Fruit fly (Drosophila melanogaster) whole organism, embryonic: ENCODE results near the gene Kat60.

Source experiments
- Asciz ChIP-seq: fragments of 200-800 bp; sonication (Bioruptor generic); optimal IDR thresholded peaks from 2 replicates; lab custom pipeline; 2017; ENCODE audit warnings: missing biosample characterization, mild to moderate bottlenecking, missing genetic modification characterization, missing genetic modification reagents
- BtbVII ChIP-seq: fragments of 200-800 bp; sonication (Bioruptor generic); optimal IDR thresholded peaks from 3 replicates; lab custom pipeline; 2017; ENCODE audit warnings: missing biosample characterization, mild to moderate bottlenecking, missing genetic modification characterization
- CG10979 ChIP-seq: fragments of 200-800 bp; sonication (Bioruptor generic); optimal IDR thresholded peaks from 2 replicates; lab custom pipeline; 2018; ENCODE audit warnings: missing biosample characterization, mild to moderate bottlenecking, missing genetic modification characterization, moderate library complexity
- CG11247 ChIP-seq: fragments of 200-800 bp; sonication (Bioruptor generic); IDR thresholded peaks from 2 replicates; pipeline ENCODE4 v1.3.6; 2022; ENCODE audit warnings: missing biosample characterization, missing genetic modification characterization
- CG12236 ChIP-seq: fragments of 200-800 bp; sonication (Bioruptor generic); optimal IDR thresholded peaks from 2 replicates; lab custom pipeline; 2016; ENCODE audit warnings: missing biosample characterization, missing genetic modification characterization
- CG12942 ChIP-seq: fragments of 200-800 bp; sonication (Bioruptor generic); optimal IDR thresholded peaks from 3 replicates; lab custom pipeline; 2016; ENCODE audit warnings: missing biosample characterization, missing genetic modification characterization
- CG15479 ChIP-seq: fragments of 200-800 bp; sonication (Bioruptor generic); optimal IDR thresholded peaks from 3 replicates; lab custom pipeline; 2019; ENCODE audit warnings: missing biosample characterization, mild to moderate bottlenecking, missing genetic modification characterization, moderate library complexity
- CG17912 ChIP-seq: fragments of 200-800 bp; sonication (Bioruptor generic); optimal IDR thresholded peaks from 2 replicates; lab custom pipeline; 2018; ENCODE audit warnings: missing biosample characterization, mild to moderate bottlenecking, missing genetic modification characterization
- CG1792 ChIP-seq: fragments of 200-800 bp; sonication (Bioruptor generic); optimal IDR thresholded peaks from 2 replicates; lab custom pipeline; 2016; ENCODE audit warnings: missing biosample characterization, missing genetic modification characterization
- CG2129 ChIP-seq: fragments of 200-800 bp; sonication (Bioruptor generic); IDR thresholded peaks from 2 replicates; pipeline ENCODE4 v1.3.6; 2022; ENCODE audit warnings: missing biosample characterization, missing genetic modification characterization; ENCODE audit not compliant: partially characterized antibody
- CG32772 ChIP-seq: fragments of 200-800 bp; sonication (Bioruptor generic); IDR thresholded peaks from 2 replicates; pipeline ENCODE4 v1.3.6; 2022; ENCODE audit warnings: missing biosample characterization, missing genetic modification characterization
- CG3847 ChIP-seq: fragments of 200-800 bp; sonication (Bioruptor generic); IDR thresholded peaks from 2 replicates; pipeline ENCODE4 v1.3.6; 2022; ENCODE audit warnings: missing biosample characterization, missing genetic modification characterization
- CG42726 ChIP-seq: fragments of 200-800 bp; sonication (Bioruptor generic); IDR thresholded peaks from 2 replicates; pipeline ENCODE4 v1.3.6; 2022; ENCODE audit warnings: missing biosample characterization, missing genetic modification characterization; ENCODE audit not compliant: partially characterized antibody
- CG6254 ChIP-seq: fragments of 200-800 bp; sonication (Bioruptor generic); optimal IDR thresholded peaks from 3 replicates; lab custom pipeline; 2017; ENCODE audit warnings: mild to moderate bottlenecking, missing biosample characterization, missing genetic modification reagents, missing genetic modification characterization
- CG7928 ChIP-seq: fragments of 200-800 bp; sonication (Bioruptor generic); optimal IDR thresholded peaks from 2 replicates; lab custom pipeline; 2017; ENCODE audit warnings: missing biosample characterization, mild to moderate bottlenecking, missing genetic modification characterization
- CG8281 ChIP-seq: fragments of 200-800 bp; sonication (Bioruptor generic); optimal IDR thresholded peaks from 2 replicates; lab custom pipeline; 2018; ENCODE audit warnings: missing biosample characterization, mild to moderate bottlenecking, missing genetic modification characterization, moderate library complexity
- CTCF ChIP-seq: fragments of 200-800 bp; sonication (Bioruptor generic); optimal IDR thresholded peaks from 2 replicates; lab custom pipeline; 2017; ENCODE audit warnings: missing biosample characterization, mild to moderate bottlenecking, missing genetic modification characterization, moderate library complexity
- Chrac-16 ChIP-seq: fragments of 200-800 bp; sonication (Bioruptor generic); optimal IDR thresholded peaks from 3 replicates; lab custom pipeline; 2016; ENCODE audit warnings: missing biosample characterization, missing genetic modification characterization
- Dad ChIP-seq: fragments of 200-800 bp; sonication (Bioruptor generic); optimal IDR thresholded peaks from 3 replicates; lab custom pipeline; 2016; ENCODE audit warnings: missing biosample characterization, missing genetic modification characterization
- Fer1 ChIP-seq: fragments of 200-800 bp; sonication (Bioruptor generic); optimal IDR thresholded peaks from 2 replicates; lab custom pipeline; 2017; ENCODE audit warnings: missing biosample characterization, mild to moderate bottlenecking, missing genetic modification characterization
- Fer3 ChIP-seq: fragments of 200-800 bp; sonication (Bioruptor generic); optimal IDR thresholded peaks from 2 replicates; lab custom pipeline; 2018; ENCODE audit warnings: missing biosample characterization, mild to moderate bottlenecking, missing genetic modification characterization, moderate library complexity
- Hr78 ChIP-seq, 2 experiments: fragments of 200-800 bp in 1 of 2; fragments of >200 bp in 1 of 2; sonication (Bioruptor generic) in 1 of 2; optimal IDR thresholded peaks; 2 replicates each; lab custom pipeline; 2017 to 2019; ENCODE audit warnings: missing biosample characterization in 2 of 2, missing genetic modification characterization in 2 of 2, mild to moderate bottlenecking in 1 of 2, moderate library complexity in 1 of 2
- Lpt ChIP-seq: fragments of >200 bp; optimal IDR thresholded peaks from 2 replicates; lab custom pipeline; 2018; ENCODE audit warnings: missing biosample characterization, missing genetic modification characterization
- MTF-1 ChIP-seq: fragments of 200-800 bp; sonication (Bioruptor generic); optimal IDR thresholded peaks from 2 replicates; lab custom pipeline; 2018; ENCODE audit warnings: missing biosample characterization, mild to moderate bottlenecking, missing genetic modification characterization, borderline replicate concordance
- Myb ChIP-seq: fragments of 200-800 bp; sonication (Bioruptor generic); optimal IDR thresholded peaks from 2 replicates; lab custom pipeline; 2016; ENCODE audit warnings: missing biosample characterization, missing genetic modification characterization
- NC2α ChIP-seq: fragments of 200-800 bp; sonication (Bioruptor generic); optimal IDR thresholded peaks from 2 replicates; lab custom pipeline; 2016; ENCODE audit warnings: missing biosample characterization, missing genetic modification characterization
- Neu2 ChIP-seq: fragments of 200-800 bp; sonication (Bioruptor generic); optimal IDR thresholded peaks from 3 replicates; lab custom pipeline; 2016; ENCODE audit warnings: missing biosample characterization, missing genetic modification characterization, borderline replicate concordance
- Optix ChIP-seq: fragments of 200-800 bp; sonication (Bioruptor generic); IDR thresholded peaks from 3 replicates; pipeline ENCODE4 v1.3.6; 2022; ENCODE audit warnings: missing biosample characterization, missing genetic modification characterization
- Poxn ChIP-seq: fragments of 200-800 bp; sonication (Bioruptor generic); IDR thresholded peaks from 2 replicates; pipeline ENCODE4 v1.3.6; 2022; ENCODE audit warnings: missing biosample characterization, missing genetic modification characterization
- Side ChIP-seq: fragments of 200-800 bp; sonication (Bioruptor generic); optimal IDR thresholded peaks from 2 replicates; lab custom pipeline; 2016; ENCODE audit warnings: missing biosample characterization, missing genetic modification characterization
- Sox100B ChIP-seq: fragments of 200-800 bp; sonication (Bioruptor generic); optimal IDR thresholded peaks from 3 replicates; lab custom pipeline; 2018; ENCODE audit warnings: missing biosample characterization, mild to moderate bottlenecking, missing genetic modification characterization
- ab ChIP-seq: fragments of 200-800 bp; sonication (Bioruptor generic); optimal IDR thresholded peaks from 2 replicates; lab custom pipeline; 2016; ENCODE audit warnings: missing biosample characterization, missing genetic modification characterization
- bcd ChIP-seq: fragments of 200-800 bp; sonication (Bioruptor generic); optimal IDR thresholded peaks from 2 replicates; lab custom pipeline; 2017; ENCODE audit warnings: missing biosample characterization, mild to moderate bottlenecking, missing genetic modification characterization
- danr ChIP-seq: fragments of 200-800 bp; sonication (Bioruptor generic); IDR thresholded peaks from 2 replicates; pipeline ENCODE4 v1.3.6; 2022; ENCODE audit warnings: missing biosample characterization, missing genetic modification characterization
- eve ChIP-seq, 2 experiments: fragments of >200 bp; optimal IDR thresholded peaks; 2 replicates each; lab custom pipeline; 2017; ENCODE audit warnings: missing biosample characterization in 2 of 2, missing genetic modification characterization in 2 of 2
- ftz-f1 ChIP-seq: fragments of 200-800 bp; sonication (Bioruptor generic); optimal IDR thresholded peaks from 2 replicates; lab custom pipeline; 2016; ENCODE audit warnings: missing biosample characterization, missing genetic modification characterization
- gro ChIP-seq: fragments of 200-800 bp; sonication (Bioruptor generic); optimal IDR thresholded peaks from 2 replicates; lab custom pipeline; 2016; ENCODE audit warnings: missing biosample characterization, missing genetic modification characterization
- hb ChIP-seq: fragments of 200-800 bp; sonication (Bioruptor generic); IDR thresholded peaks from 3 replicates; pipeline ENCODE4 v1.3.6; 2022; ENCODE audit warnings: missing biosample characterization, missing genetic modification characterization; ENCODE audit not compliant: partially characterized antibody
- jing ChIP-seq: fragments of 200-800 bp; sonication (Bioruptor generic); optimal IDR thresholded peaks from 2 replicates; lab custom pipeline; 2018; ENCODE audit warnings: missing biosample characterization, mild to moderate bottlenecking, missing genetic modification characterization
- odd ChIP-seq: fragments of 200-800 bp; sonication (Bioruptor generic); optimal IDR thresholded peaks from 2 replicates; lab custom pipeline; 2017; ENCODE audit warnings: missing biosample characterization, mild to moderate bottlenecking, missing genetic modification characterization
- pnt ChIP-seq: fragments of 200-800 bp; sonication (Bioruptor generic); optimal IDR thresholded peaks from 3 replicates; lab custom pipeline; 2016; ENCODE audit warnings: missing biosample characterization, missing genetic modification characterization
- sc ChIP-seq, 3 experiments: fragments of >200 bp in 2 of 3; fragments of 200-800 bp in 1 of 3; sonication (Bioruptor generic) in 1 of 3; optimal IDR thresholded peaks; 2 replicates in 2 of 3; 3 replicates in 1 of 3; lab custom pipeline; 2017; ENCODE audit warnings: mild to moderate bottlenecking in 1 of 3, missing biosample characterization in 1 of 3, missing genetic modification characterization in 1 of 3, missing genetic modification reagents in 1 of 3
- slou ChIP-seq: fragments of 200-800 bp; sonication (Bioruptor generic); optimal IDR thresholded peaks from 3 replicates; lab custom pipeline; 2016; ENCODE audit warnings: missing biosample characterization, missing genetic modification characterization
- sqz ChIP-seq: fragments of 200-800 bp; sonication (Bioruptor generic); optimal IDR thresholded peaks from 3 replicates; lab custom pipeline; 2018; ENCODE audit warnings: missing biosample characterization, mild to moderate bottlenecking, missing genetic modification characterization
- sr ChIP-seq: fragments of 200-800 bp; sonication (Bioruptor generic); IDR thresholded peaks from 3 replicates; pipeline ENCODE4 v1.3.6; 2022; ENCODE audit warnings: missing biosample characterization, missing genetic modification characterization
- ssp ChIP-seq: fragments of 200-800 bp; sonication (Bioruptor generic); IDR thresholded peaks from 2 replicates; pipeline ENCODE4 v1.3.6; 2022; ENCODE audit warnings: missing biosample characterization, missing genetic modification characterization
- yki ChIP-seq: fragments of >200 bp; optimal IDR thresholded peaks from 3 replicates; lab custom pipeline; 2018
- zen ChIP-seq: fragments of 200-800 bp; sonication (Bioruptor generic); optimal IDR thresholded peaks from 3 replicates; lab custom pipeline; 2018; ENCODE audit warnings: missing biosample characterization, mild to moderate bottlenecking, missing genetic modification characterization, moderate library complexity

The Kat60 gene

dm6 chr3R:5263311-5264250 is 31.6 kb upstream of the Kat60 start (continued):
- TF ChIP-seq Asciz (GFP tag; lab: Kevin White, UChicago), result peak; percentile 87
- TF ChIP-seq ftz-f1 (GFP tag; lab: Kevin White, UChicago), result peak; percentile 83
- TF ChIP-seq Fer3 (tag; lab: Kevin White, UChicago), result peak; percentile 73
- TF ChIP-seq sqz, result peak; percentile 80
- TF ChIP-seq Myb (GFP tag; lab: Kevin White, UChicago), result no peak
- no peak for TF ChIP-seq Dad
- TF ChIP-seq pnt (GFP tag; lab: Kevin White, UChicago), result peak; percentile 5
- peak; percentile 61; the same call in 1 of the 2 replicates for TF ChIP-seq CG11247
- peak; percentile 74 for TF ChIP-seq CG15479 (GFP tag; lab: Kevin White, UChicago)
- no peak for TF ChIP-seq NC2α (GFP tag; lab: Kevin White, UChicago)
- TF ChIP-seq sr, result peak; percentile 100
- TF ChIP-seq CG32772 (GFP tag; lab: Robert Waterston, UW), result peak; percentile 70
- TF ChIP-seq Side (GFP tag; lab: Kevin White, UChicago), result no peak
- TF ChIP-seq CG7928, result peak; percentile 29
- TF ChIP-seq CTCF (GFP tag; lab: Kevin White, UChicago), result peak; percentile 45
- TF ChIP-seq gro (GFP tag; lab: Kevin White, UChicago), result peak; percentile 33
- TF ChIP-seq CG1792 (GFP tag; lab: Kevin White, UChicago), result no peak
- TF ChIP-seq slou (GFP tag; lab: Kevin White, UChicago), result peak; percentile 35
- peak; percentile 73 for TF ChIP-seq CG8281 (tag; lab: Kevin White, UChicago)
- peak; percentile 85 for TF ChIP-seq Fer1
- no peak for TF ChIP-seq yki (lab: Kevin White, UChicago)
- TF ChIP-seq Lpt, result no peak
- peak; percentile 89 for TF ChIP-seq BtbVII
- no peak for TF ChIP-seq CG12236 (GFP tag; lab: Kevin White, UChicago)
- peak; percentile 89 for TF ChIP-seq odd
- TF ChIP-seq eve (GFP tag; optimal IDR thresholded peaks at IDR 0.05; lab: Kevin White, UChicago), result no peak
- no peak for TF ChIP-seq CG2129 (GFP tag; lab: Robert Waterston, UW)
- peak; percentile 73 for TF ChIP-seq zen
- peak; percentile 47 for TF ChIP-seq ab (GFP tag; lab: Kevin White, UChicago)
- TF ChIP-seq MTF-1, result peak; percentile 59
- TF ChIP-seq CG3847 (GFP tag; lab: Robert Waterston, UW), result peak; percentile 82
- peak; percentile 73 for TF ChIP-seq CG6254
- TF ChIP-seq Poxn, result peak; percentile 42; the same call in 1 of the 2 replicates
- peak; percentile 45 for TF ChIP-seq CG17912 (GFP tag; lab: Kevin White, UChicago)
- peak; percentile 54 for TF ChIP-seq Chrac-16 (GFP tag; lab: Kevin White, UChicago)
- TF ChIP-seq Neu2, result no peak
- peak; percentile 88 for TF ChIP-seq CG10979
- peak; percentile 86 for TF ChIP-seq bcd
- TF ChIP-seq CG42726, result no peak
- TF ChIP-seq Sox100B (GFP tag; lab: Kevin White, UChicago), result peak; percentile 95
- TF ChIP-seq jing (GFP tag; lab: Kevin White, UChicago), result peak; percentile 41
- peak in 1 of 2 experiments; percentile 52 for TF ChIP-seq Hr78 (GFP tag; optimal IDR thresholded peaks at IDR 0.05; lab: Kevin White, UChicago)
- peak; percentile 65 for TF ChIP-seq ssp (GFP tag; lab: Robert Waterston, UW)
- peak; percentile 43; the same call in 1 of the 3 replicates for TF ChIP-seq Optix (GFP tag; lab: Robert Waterston, UW)
- TF ChIP-seq sc (optimal IDR thresholded peaks at IDR 0.05; lab: Kevin White, UChicago), result no peak
- TF ChIP-seq sc (GFP tag; optimal IDR thresholded peaks at IDR 0.05; lab: Kevin White, UChicago), result peak; percentile 81
- TF ChIP-seq danr (GFP tag; lab: Robert Waterston, UW), result 0 out of 2 replicates have a peak, but pooled peaks have one; percentile 62
- TF ChIP-seq CG12942 (GFP tag; lab: Kevin White, UChicago), result peak; percentile 70
- TF ChIP-seq hb, result no peak
